Fruit fly (Drosophila melanogaster): ENCODE data around the gene CG10973.
A peak's percentile ranks its signal among the peaks of the same experiment; 100 is the strongest.

CG10973 gene

DNA sequence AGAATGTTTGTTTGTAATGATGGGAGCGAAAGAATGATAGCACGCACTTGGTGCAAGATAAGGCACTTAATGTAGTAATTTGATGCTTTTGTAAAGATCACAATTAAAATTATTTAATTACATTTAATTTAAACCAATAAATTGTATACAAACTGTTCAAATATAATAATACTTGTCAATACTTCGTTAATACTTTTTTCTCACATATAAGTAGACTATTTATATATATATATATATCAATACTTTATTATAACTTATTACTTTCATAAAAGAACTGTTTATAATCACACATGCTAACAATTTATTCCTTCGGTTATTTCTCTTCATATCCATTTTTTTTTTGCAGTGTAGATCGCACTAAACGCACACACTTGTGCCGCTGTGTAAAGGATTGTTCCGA lies 37.0 kb downstream of the CG10973 start:
- TF ChIP-seq emc (GFP tag; optimal IDR thresholded peaks at IDR 0.05), result no peak
- TF ChIP-seq phol (tag; optimal IDR thresholded peaks at IDR 0.05), result peak; percentile 39
- TF ChIP-seq HHEX (GFP tag; optimal IDR thresholded peaks at IDR 0.05), result peak; percentile 20
- TF ChIP-seq CG1602 (GFP tag; optimal IDR thresholded peaks at IDR 0.05), result no peak
- no peak for TF ChIP-seq Antp (GFP tag; optimal IDR thresholded peaks at IDR 0.05)
- TF ChIP-seq chm (GFP tag; IDR thresholded peaks at IDR 0.05), result no peak
- no peak for TF ChIP-seq CG10654 (GFP tag; optimal IDR thresholded peaks at IDR 0.05)
- no peak for TF ChIP-seq D (optimal IDR thresholded peaks at IDR 0.05)
- peak; percentile 24 for TF ChIP-seq D (GFP tag; optimal IDR thresholded peaks at IDR 0.05)
- TF ChIP-seq CG1233 (GFP tag; optimal IDR thresholded peaks at IDR 0.05), result no peak
- no peak for TF ChIP-seq odd (GFP tag; optimal IDR thresholded peaks at IDR 0.05)
- no peak for TF ChIP-seq CG13287 (GFP tag; IDR thresholded peaks at IDR 0.05; ENCODE audit: partially characterized antibody)
- TF ChIP-seq gce (GFP tag; IDR thresholded peaks at IDR 0.05), result no peak
- TF ChIP-seq CG8290 (GFP tag; optimal IDR thresholded peaks at IDR 0.05), result no peak
- no peak for TF ChIP-seq CG8290 (tag; optimal IDR thresholded peaks at IDR 0.05)
- TF ChIP-seq CoRest (tag; optimal IDR thresholded peaks at IDR 0.05), result no peak
- TF ChIP-seq E2f2 (GFP tag; IDR thresholded peaks at IDR 0.05), result no peak
- TF ChIP-seq CG34422 (GFP tag; IDR thresholded peaks at IDR 0.05), result no peak
- TF ChIP-seq Hr78 (GFP tag; optimal IDR thresholded peaks at IDR 0.05), result no peak
- TF ChIP-seq CG17186 (GFP tag; optimal IDR thresholded peaks at IDR 0.05), result no peak
- TF ChIP-seq vvl (GFP tag; IDR thresholded peaks at IDR 0.05), result no peak
- no peak for TF ChIP-seq CG33213 (GFP tag; optimal IDR thresholded peaks at IDR 0.05)
- TF ChIP-seq bab2 (GFP tag; optimal IDR thresholded peaks at IDR 0.05), result no peak
- no peak for TF ChIP-seq CG13123 (GFP tag; optimal IDR thresholded peaks at IDR 0.05)
- TF ChIP-seq lmd (GFP tag; IDR thresholded peaks at IDR 0.05), result no peak
- no peak for TF ChIP-seq Abd-B (GFP tag; optimal IDR thresholded peaks at IDR 0.05)
- peak; percentile 69 for TF ChIP-seq CG10979 (tag; optimal IDR thresholded peaks at IDR 0.05)
- TF ChIP-seq CG12236 (GFP tag; optimal IDR thresholded peaks at IDR 0.05), result no peak
- no peak for TF ChIP-seq CG15696 (tag; optimal IDR thresholded peaks at IDR 0.05)
- TF ChIP-seq CG4617 (GFP tag; optimal IDR thresholded peaks at IDR 0.05; ENCODE audit: borderline replicate concordance), result no peak
- TF ChIP-seq CG15479 (GFP tag; optimal IDR thresholded peaks at IDR 0.05), result no peak
- TF ChIP-seq CG6654 (GFP tag; optimal IDR thresholded peaks at IDR 0.05), result peak; percentile 26
- TF ChIP-seq sens-2 (GFP tag; IDR thresholded peaks at IDR 0.05), result no peak
- no peak for TF ChIP-seq TFAM (GFP tag; optimal IDR thresholded peaks at IDR 0.05)
- TF ChIP-seq C15 (GFP tag; IDR thresholded peaks at IDR 0.05), result no peak
- TF ChIP-seq CG7556 (GFP tag; optimal IDR thresholded peaks at IDR 0.05), result peak; percentile 19
- no peak for TF ChIP-seq Lim3 (GFP tag; IDR thresholded peaks at IDR 0.05)
- no peak for TF ChIP-seq chif (GFP tag; optimal IDR thresholded peaks at IDR 0.05)
- TF ChIP-seq CG8944 (GFP tag; optimal IDR thresholded peaks at IDR 0.05), result no peak
- no peak for TF ChIP-seq NfI (GFP tag; optimal IDR thresholded peaks at IDR 0.05)
- no peak for TF ChIP-seq HLH54F (GFP tag; optimal IDR thresholded peaks at IDR 0.05)
- no peak for TF ChIP-seq sug (tag; optimal IDR thresholded peaks at IDR 0.05)
- peak; percentile 4 for TF ChIP-seq trem (tag; optimal IDR thresholded peaks at IDR 0.05)
- no peak for TF ChIP-seq tup (GFP tag; optimal IDR thresholded peaks at IDR 0.05)
- no peak for TF ChIP-seq unc-4 (GFP tag; IDR thresholded peaks at IDR 0.05; ENCODE audit: partially characterized antibody)
- TF ChIP-seq CG10267 (tag; optimal IDR thresholded peaks at IDR 0.05), result peak; percentile 46
- peak; percentile 17 for TF ChIP-seq Blimp-1 (GFP tag; optimal IDR thresholded peaks at IDR 0.05)
- TF ChIP-seq Sry-δ (GFP tag; optimal IDR thresholded peaks at IDR 0.05), result no peak
- peak; percentile 8 for TF ChIP-seq CG7839 (tag; optimal IDR thresholded peaks at IDR 0.05)
- no peak for TF ChIP-seq org-1 (GFP tag; optimal IDR thresholded peaks at IDR 0.05)
- TF ChIP-seq CG4730 (GFP tag; IDR thresholded peaks at IDR 0.05), result no peak
- TF ChIP-seq mam (GFP tag; optimal IDR thresholded peaks at IDR 0.05), result no peak

All from whole organism, embryonic.